Worm (Caenorhabditis elegans): ENCODE results near the gene F19G12.8.
A peak's percentile ranks its signal among the peaks of the same experiment; 100 is the strongest.

- no peak for TF ChIP-seq efl-1 (GFP tag; optimal IDR thresholded peaks at IDR 0.05)
- TF ChIP-seq pha-4 (tag; optimal IDR thresholded peaks at IDR 0.05), result no peak
- TF ChIP-seq him-1 (tag; optimal IDR thresholded peaks at IDR 0.05), result no peak
- no peak for TF ChIP-seq rpc-1 (optimal IDR thresholded peaks at IDR 0.05)
- TF ChIP-seq rpc-1 (tag; optimal IDR thresholded peaks at IDR 0.05), result no peak
- TF ChIP-seq B0035.1 (tag; optimal IDR thresholded peaks at IDR 0.05), result peak; percentile 83
- no peak for TF ChIP-seq unc-130 (GFP tag; optimal IDR thresholded peaks at IDR 0.05)
- TF ChIP-seq madf-10 (tag; optimal IDR thresholded peaks at IDR 0.05), result peak; percentile 91
- TF ChIP-seq nfya-1 (tag; optimal IDR thresholded peaks at IDR 0.05; ENCODE audit: borderline replicate concordance, insufficient read depth), result no peak
- no peak for TF ChIP-seq snpc-1.3 (tag; optimal IDR thresholded peaks at IDR 0.05; ENCODE audit: insufficient read depth)
Observed at ce11 chrX:1389382-1389983, 27.6 kb upstream of the F19G12.8 start.

Measured in whole organism, young adult.